Fruit fly (Drosophila melanogaster) whole organism, embryonic: ENCODE data around the gene Sfp78E.

Experiments
- B-H2 ChIP-seq: fragments of 200-800 bp; sonication (Bioruptor generic); optimal IDR thresholded peaks from 2 replicates; lab custom pipeline; 2018; ENCODE audit warnings: missing biosample characterization, mild to moderate bottlenecking, missing genetic modification characterization
- CG12391 ChIP-seq: fragments of 200-800 bp; sonication (Bioruptor generic); optimal IDR thresholded peaks from 3 replicates; lab custom pipeline; 2018; ENCODE audit warnings: missing biosample characterization, mild to moderate bottlenecking, missing genetic modification characterization, moderate library complexity
- CG2712 ChIP-seq: fragments of 200-800 bp; optimal IDR thresholded peaks from 3 replicates; lab custom pipeline; 2019; ENCODE audit warnings: missing biosample characterization, mild to moderate bottlenecking, missing genetic modification characterization, moderate library complexity
- dimm ChIP-seq: fragments of 200-800 bp; sonication (Bioruptor generic); IDR thresholded peaks from 2 replicates; pipeline ENCODE4 v1.3.6; 2022; ENCODE audit warnings: missing biosample characterization, missing genetic modification characterization
- gfzf ChIP-seq: fragments of 200-800 bp; sonication (Bioruptor generic); optimal IDR thresholded peaks from 2 replicates; lab custom pipeline; 2016; ENCODE audit warnings: missing biosample characterization, mild to moderate bottlenecking, missing genetic modification characterization, moderate library complexity

- TF ChIP-seq CG2712 (tag; lab: Kevin White, UChicago) (no peak), gfzf (GFP tag; lab: Kevin White, UChicago) (no peak), dimm (GFP tag; lab: Robert Waterston, UW) (no peak), B-H2 (GFP tag; lab: Kevin White, UChicago) (no peak), CG12391 (tag; lab: Kevin White, UChicago) (no peak)
Observed at dm6 chr3L:21666880-21667279, 17.0 kb downstream of the Sfp78E start, which contains the start of gene Cpr78E.
